Worm (Caenorhabditis elegans): Measurements from ENCODE around the gene ugt-10.

ce11 chrV:4918664-4919257 is 18.8 kb upstream of the ugt-10 start, which contains the start of gene C02E7.6:
- TF ChIP-seq ama-1 (optimal IDR thresholded peaks at IDR 0.05) (no peak), ama-1 (GFP tag; optimal IDR thresholded peaks at IDR 0.05) (no peak), unc-62 (GFP tag; optimal IDR thresholded peaks at IDR 0.05) (no peak), tlf-1 (GFP tag; optimal IDR thresholded peaks at IDR 0.05) (no peak), pha-4 (tag; optimal IDR thresholded peaks at IDR 0.05) (no peak), attf-5 (GFP tag; optimal IDR thresholded peaks at IDR 0.05) (no peak), ccch-3 (GFP tag; optimal IDR thresholded peaks at IDR 0.05) (no peak), lin-40 (tag; optimal IDR thresholded peaks at IDR 0.05) (no peak), sea-2 (GFP tag; IDR thresholded peaks at IDR 0.05) (no peak), lir-1 (GFP tag; conservative IDR thresholded peaks at IDR 0.05) (no peak), B0019.2 (GFP tag; conservative IDR thresholded peaks at IDR 0.05) (no peak), ztf-3 (GFP tag; optimal IDR thresholded peaks at IDR 0.05) (no peak), him-1 (tag; optimal IDR thresholded peaks at IDR 0.05) (no peak), lin-26 (GFP tag; IDR thresholded peaks at IDR 0.05) (no peak)

All from whole organism, young adult.